Fruit fly (Drosophila melanogaster) whole organism, embryonic: ENCODE results near the gene Phb1.

Source experiments
- CG33213 ChIP-seq: fragments of 200-800 bp; sonication (Bioruptor generic); optimal IDR thresholded peaks from 3 replicates; lab custom pipeline; 2016; ENCODE audit warnings: missing biosample characterization, missing genetic modification characterization
- Camta ChIP-seq: fragments of 200-800 bp; sonication (Bioruptor generic); optimal IDR thresholded peaks from 2 replicates; lab custom pipeline; 2016; ENCODE audit warnings: missing biosample characterization, missing genetic modification characterization
- CoRest ChIP-seq: fragments of 200-800 bp; sonication (Bioruptor generic); optimal IDR thresholded peaks from 3 replicates; lab custom pipeline; 2018; ENCODE audit warnings: missing biosample characterization, mild to moderate bottlenecking, missing genetic modification characterization, moderate library complexity
- Dbx ChIP-seq: fragments of 200-800 bp; sonication (Bioruptor generic); IDR thresholded peaks from 3 replicates; pipeline ENCODE4 v1.3.6; 2022; ENCODE audit warnings: missing biosample characterization, missing genetic modification characterization
- Doc3 ChIP-seq: fragments of 200-800 bp; sonication (Bioruptor generic); IDR thresholded peaks from 3 replicates; pipeline ENCODE4 v1.3.6; 2022; ENCODE audit warnings: missing biosample characterization, missing genetic modification characterization; ENCODE audit not compliant: partially characterized antibody
- Opbp ChIP-seq: fragments of 200-800 bp; sonication (Bioruptor generic); IDR thresholded peaks from 3 replicates; pipeline ENCODE4 v1.3.6; 2022; ENCODE audit warnings: missing biosample characterization, missing genetic modification characterization; ENCODE audit not compliant: partially characterized antibody
- insv ChIP-seq, 2 experiments: fragments of 200-800 bp; sonication (Bioruptor generic); optimal IDR thresholded peaks; 3 replicates each; lab custom pipeline; 2016 to 2018; ENCODE audit warnings: missing biosample characterization in 2 of 2, missing genetic modification characterization in 2 of 2
- oc ChIP-seq: fragments of 200-800 bp; sonication (Bioruptor generic); optimal IDR thresholded peaks from 2 replicates; lab custom pipeline; 2018; ENCODE audit warnings: missing biosample characterization, mild to moderate bottlenecking, missing genetic modification characterization, moderate library complexity
- slou ChIP-seq: fragments of 200-800 bp; sonication (Bioruptor generic); optimal IDR thresholded peaks from 3 replicates; lab custom pipeline; 2016; ENCODE audit warnings: missing biosample characterization, missing genetic modification characterization
- unc-4 ChIP-seq: fragments of 200-800 bp; sonication (Bioruptor generic); IDR thresholded peaks from 2 replicates; pipeline ENCODE4 v1.3.6; 2022; ENCODE audit warnings: missing biosample characterization, missing genetic modification characterization; ENCODE audit not compliant: partially characterized antibody

dm6 chr2L:19165998-19166397, 42.3 kb upstream of the Phb1 start:
- no peak for TF ChIP-seq Doc3
- no peak for TF ChIP-seq insv (GFP tag; optimal IDR thresholded peaks at IDR 0.05; lab: Kevin White, UChicago)
- TF ChIP-seq Dbx (GFP tag; lab: Robert Waterston, UW), result no peak
- no peak for TF ChIP-seq CoRest (tag; lab: Kevin White, UChicago)
- TF ChIP-seq oc, result peak; percentile 58
- TF ChIP-seq CG33213 (GFP tag; lab: Kevin White, UChicago), result no peak
- TF ChIP-seq Opbp (GFP tag; lab: Robert Waterston, UW), result no peak
- TF ChIP-seq Camta (GFP tag; lab: Kevin White, UChicago), result no peak
- no peak for TF ChIP-seq slou
- no peak for TF ChIP-seq unc-4 (GFP tag; lab: Robert Waterston, UW)
